Fruit fly (Drosophila melanogaster) whole organism, embryonic: ENCODE data around the gene CG42445.

ENCODE experiments used
- BEAF-32 ChIP-seq: fragments of 200-800 bp; sonication (Bioruptor generic); optimal IDR thresholded peaks from 3 replicates; lab custom pipeline; 2017; ENCODE audit warnings: missing biosample characterization, missing genetic modification characterization, mild to moderate bottlenecking, moderate library complexity, missing genetic modification reagents
- Bgb ChIP-seq: fragments of 200-800 bp; sonication (Bioruptor generic); IDR thresholded peaks from 2 replicates; pipeline ENCODE4 v1.3.6; 2022; ENCODE audit warnings: missing biosample characterization, missing genetic modification characterization; ENCODE audit not compliant: partially characterized antibody
- C15 ChIP-seq: fragments of 200-800 bp; sonication (Bioruptor generic); IDR thresholded peaks from 3 replicates; pipeline ENCODE4 v1.3.6; 2022; ENCODE audit warnings: missing biosample characterization, missing genetic modification characterization
- CG10321 ChIP-seq: fragments of 200-800 bp; sonication (Bioruptor generic); IDR thresholded peaks from 2 replicates; pipeline ENCODE4 v1.3.6; 2022; ENCODE audit warnings: missing biosample characterization, missing genetic modification characterization
- CG11398 ChIP-seq: fragments of 200-800 bp; sonication (Bioruptor generic); optimal IDR thresholded peaks from 2 replicates; lab custom pipeline; 2016; ENCODE audit warnings: missing biosample characterization, missing genetic modification characterization
- CG12155 ChIP-seq: fragments of 200-800 bp; sonication (Bioruptor generic); optimal IDR thresholded peaks from 3 replicates; lab custom pipeline; 2016; ENCODE audit warnings: missing biosample characterization, missing genetic modification characterization
- CG1233 ChIP-seq: fragments of 200-800 bp; sonication (Bioruptor generic); optimal IDR thresholded peaks from 4 replicates; lab custom pipeline; 2018; ENCODE audit warnings: missing biosample characterization, mild to moderate bottlenecking, missing genetic modification characterization
- CG13287 ChIP-seq: fragments of 200-800 bp; sonication (Bioruptor generic); IDR thresholded peaks from 2 replicates; pipeline ENCODE4 v1.3.6; 2022; ENCODE audit warnings: missing biosample characterization, missing genetic modification characterization; ENCODE audit not compliant: partially characterized antibody
- CG14710 ChIP-seq: fragments of 200-800 bp; sonication (Bioruptor generic); optimal IDR thresholded peaks from 3 replicates; lab custom pipeline; 2019; ENCODE audit warnings: missing biosample characterization, mild to moderate bottlenecking, missing genetic modification characterization, moderate library complexity
- CG1603 ChIP-seq: fragments of 200-800 bp; sonication (Bioruptor generic); optimal IDR thresholded peaks from 2 replicates; lab custom pipeline; 2019; ENCODE audit warnings: missing biosample characterization, mild to moderate bottlenecking, missing genetic modification characterization, moderate library complexity
- CG16779 ChIP-seq: fragments of 200-800 bp; sonication (Bioruptor generic); IDR thresholded peaks from 2 replicates; pipeline ENCODE4 v1.3.6; 2022; ENCODE audit warnings: missing biosample characterization, missing genetic modification characterization
- CG17568 ChIP-seq: fragments of 200-800 bp; sonication (Bioruptor generic); optimal IDR thresholded peaks from 2 replicates; lab custom pipeline; 2018; ENCODE audit warnings: missing biosample characterization, mild to moderate bottlenecking, missing genetic modification characterization, moderate library complexity
- CG18764 ChIP-seq: fragments of 200-800 bp; sonication (Bioruptor generic); optimal IDR thresholded peaks from 3 replicates; lab custom pipeline; 2016; ENCODE audit warnings: missing biosample characterization, missing genetic modification characterization
- CG2116 ChIP-seq: fragments of 200-800 bp; sonication (Bioruptor generic); optimal IDR thresholded peaks from 3 replicates; lab custom pipeline; 2018; ENCODE audit warnings: missing biosample characterization, mild to moderate bottlenecking, missing genetic modification characterization
- CG31365 ChIP-seq: fragments of 200-800 bp; sonication (Bioruptor generic); optimal IDR thresholded peaks from 2 replicates; lab custom pipeline; 2018; ENCODE audit warnings: missing biosample characterization, mild to moderate bottlenecking, missing genetic modification characterization
- CG3281 ChIP-seq: fragments of 200-800 bp; sonication (Bioruptor generic); optimal IDR thresholded peaks from 3 replicates; lab custom pipeline; 2017; ENCODE audit warnings: missing biosample characterization, mild to moderate bottlenecking, missing genetic modification characterization
- CG7987 ChIP-seq: fragments of 200-800 bp; sonication (Bioruptor generic); optimal IDR thresholded peaks from 2 replicates; lab custom pipeline; 2018; ENCODE audit warnings: missing biosample characterization, mild to moderate bottlenecking, missing genetic modification characterization, moderate library complexity
- Dll ChIP-seq: fragments of 200-800 bp; sonication (Bioruptor generic); IDR thresholded peaks from 4 replicates; pipeline ENCODE4 v1.3.6; 2022; ENCODE audit warnings: missing biosample characterization, missing genetic modification characterization; ENCODE audit not compliant: partially characterized antibody
- Doc3 ChIP-seq: fragments of 200-800 bp; sonication (Bioruptor generic); IDR thresholded peaks from 3 replicates; pipeline ENCODE4 v1.3.6; 2022; ENCODE audit warnings: missing biosample characterization, missing genetic modification characterization; ENCODE audit not compliant: partially characterized antibody
- Ets65A ChIP-seq: fragments of 200-800 bp; sonication (Bioruptor generic); peaks from one replicate; lab custom pipeline; 2016; ENCODE audit warnings: missing biosample characterization, missing genetic modification characterization
- Ets97D ChIP-seq: fragments of 200-800 bp; sonication (Bioruptor generic); optimal IDR thresholded peaks from 3 replicates; lab custom pipeline; 2016; ENCODE audit warnings: missing biosample characterization, missing genetic modification characterization
- GATAe ChIP-seq: fragments of 200-800 bp; sonication (Bioruptor generic); conservative IDR thresholded peaks from 2 replicates; pipeline ENCODE4 v1.3.6; 2022; ENCODE audit warnings: missing biosample characterization, missing genetic modification characterization
- HLHmδ ChIP-seq: fragments of 200-800 bp; sonication (Bioruptor generic); optimal IDR thresholded peaks from 2 replicates; lab custom pipeline; 2018; ENCODE audit warnings: missing biosample characterization, mild to moderate bottlenecking, missing genetic modification characterization, moderate library complexity
- MESR4 ChIP-seq: fragments of 200-800 bp; sonication (Bioruptor generic); optimal IDR thresholded peaks from 2 replicates; lab custom pipeline; 2018; ENCODE audit warnings: missing biosample characterization, mild to moderate bottlenecking, missing genetic modification characterization, moderate library complexity
- Meics ChIP-seq: fragments of 200-800 bp; sonication (Bioruptor generic); optimal IDR thresholded peaks from 2 replicates; lab custom pipeline; 2017; ENCODE audit warnings: missing biosample characterization, mild to moderate bottlenecking, missing genetic modification characterization
- Scr ChIP-seq: fragments of 200-800 bp; sonication (Bioruptor generic); IDR thresholded peaks from 2 replicates; pipeline ENCODE4 v1.3.6; 2022; ENCODE audit warnings: missing biosample characterization, missing genetic modification characterization; ENCODE audit not compliant: partially characterized antibody
- Sry-δ ChIP-seq: fragments of 200-800 bp; sonication (Bioruptor generic); optimal IDR thresholded peaks from 2 replicates; lab custom pipeline; 2016; ENCODE audit warnings: missing biosample characterization, missing genetic modification characterization
- Taf1 ChIP-seq: fragments of 200-800 bp; sonication (Bioruptor generic); IDR thresholded peaks from 2 replicates; pipeline ENCODE4 v1.3.6; 2022; ENCODE audit warnings: missing biosample characterization, missing genetic modification characterization
- amos ChIP-seq: fragments of 200-800 bp; sonication (Bioruptor generic); IDR thresholded peaks from 2 replicates; pipeline ENCODE4 v1.3.6; 2022; ENCODE audit warnings: missing biosample characterization, missing genetic modification characterization; ENCODE audit not compliant: partially characterized antibody
- aop ChIP-seq: fragments of 200-800 bp; sonication (Bioruptor generic); IDR thresholded peaks from 2 replicates; pipeline ENCODE4 v1.3.6; 2022; ENCODE audit warnings: missing biosample characterization, missing genetic modification characterization
- da ChIP-seq: fragments of 200-800 bp; sonication (Bioruptor generic); optimal IDR thresholded peaks from 2 replicates; lab custom pipeline; 2016; ENCODE audit warnings: missing biosample characterization, missing genetic modification characterization
- dan ChIP-seq: fragments of 200-800 bp; sonication (Bioruptor generic); IDR thresholded peaks from 2 replicates; pipeline ENCODE4 v1.3.6; 2022; ENCODE audit warnings: missing biosample characterization, missing genetic modification characterization
- ftz-f1 ChIP-seq: fragments of 200-800 bp; sonication (Bioruptor generic); optimal IDR thresholded peaks from 2 replicates; lab custom pipeline; 2016; ENCODE audit warnings: missing biosample characterization, missing genetic modification characterization
- gcm ChIP-seq: fragments of 200-800 bp; sonication (Bioruptor generic); optimal IDR thresholded peaks from 2 replicates; lab custom pipeline; 2019; ENCODE audit warnings: missing biosample characterization, mild to moderate bottlenecking, missing genetic modification characterization, moderate library complexity
- hb ChIP-seq: fragments of 200-800 bp; sonication (Bioruptor generic); IDR thresholded peaks from 3 replicates; pipeline ENCODE4 v1.3.6; 2022; ENCODE audit warnings: missing biosample characterization, missing genetic modification characterization; ENCODE audit not compliant: partially characterized antibody
- jing ChIP-seq: fragments of 200-800 bp; sonication (Bioruptor generic); optimal IDR thresholded peaks from 2 replicates; lab custom pipeline; 2018; ENCODE audit warnings: missing biosample characterization, mild to moderate bottlenecking, missing genetic modification characterization
- kay ChIP-seq: fragments of 200-800 bp; sonication (Bioruptor generic); optimal IDR thresholded peaks from 2 replicates; lab custom pipeline; 2016; ENCODE audit warnings: missing biosample characterization, missing genetic modification characterization
- lmd ChIP-seq: fragments of 200-800 bp; sonication (Bioruptor generic); IDR thresholded peaks from 2 replicates; pipeline ENCODE4 v1.3.6; 2022; ENCODE audit warnings: missing biosample characterization, missing genetic modification characterization
- odd ChIP-seq: fragments of 200-800 bp; sonication (Bioruptor generic); optimal IDR thresholded peaks from 2 replicates; lab custom pipeline; 2017; ENCODE audit warnings: missing biosample characterization, mild to moderate bottlenecking, missing genetic modification characterization
- pzg ChIP-seq: fragments of 200-800 bp; sonication (Bioruptor generic); optimal IDR thresholded peaks from 3 replicates; lab custom pipeline; 2018; ENCODE audit warnings: missing biosample characterization, mild to moderate bottlenecking, missing genetic modification characterization, moderate library complexity
- row ChIP-seq: fragments of 200-800 bp; sonication (Bioruptor generic); IDR thresholded peaks from 3 replicates; pipeline ENCODE4 v1.3.6; 2022; ENCODE audit warnings: missing biosample characterization, missing genetic modification characterization
- sim ChIP-seq: fragments of 200-800 bp; sonication (Bioruptor generic); IDR thresholded peaks from 2 replicates; pipeline ENCODE4 v1.3.6; 2022; ENCODE audit warnings: missing biosample characterization, missing genetic modification characterization
- sug ChIP-seq: fragments of 200-800 bp; optimal IDR thresholded peaks from 2 replicates; lab custom pipeline; 2019; ENCODE audit warnings: missing biosample characterization, mild to moderate bottlenecking, missing genetic modification characterization, moderate library complexity
- tap ChIP-seq: fragments of 200-800 bp; optimal IDR thresholded peaks from 3 replicates; lab custom pipeline; 2019; ENCODE audit warnings: missing biosample characterization, mild to moderate bottlenecking, missing genetic modification characterization, moderate library complexity
- trem ChIP-seq: fragments of 200-800 bp; optimal IDR thresholded peaks from 3 replicates; lab custom pipeline; 2019; ENCODE audit warnings: missing biosample characterization, mild to moderate bottlenecking, missing genetic modification characterization, moderate library complexity
- unc-4 ChIP-seq: fragments of 200-800 bp; sonication (Bioruptor generic); IDR thresholded peaks from 2 replicates; pipeline ENCODE4 v1.3.6; 2022; ENCODE audit warnings: missing biosample characterization, missing genetic modification characterization; ENCODE audit not compliant: partially characterized antibody
- vvl ChIP-seq: fragments of 200-800 bp; sonication (Bioruptor generic); IDR thresholded peaks from 2 replicates; pipeline ENCODE4 v1.3.6; 2022; ENCODE audit warnings: missing biosample characterization, missing genetic modification characterization
- wdn ChIP-seq: fragments of 200-800 bp; sonication (Bioruptor generic); IDR thresholded peaks from 2 replicates; pipeline ENCODE4 v1.3.6; 2022; ENCODE audit warnings: missing biosample characterization, missing genetic modification characterization
- zen2 ChIP-seq: fragments of 200-800 bp; sonication (Bioruptor generic); IDR thresholded peaks from 3 replicates; pipeline ENCODE4 v1.3.6; 2022; ENCODE audit warnings: missing biosample characterization, missing genetic modification characterization; ENCODE audit not compliant: partially characterized antibody

CG42445 gene

dm6 chr3L:8180464-8181137 lies 21.9 kb upstream of the CG42445 start, which contains the start of the genes mthl7 and Uxs (continued):
- TF ChIP-seq Doc3 (GFP tag; lab: Robert Waterston, UW) (0 out of 3 replicates have a peak, but pooled peaks have one; percentile 46), hb (GFP tag; lab: Robert Waterston, UW) (no peak), CG16779 (GFP tag; lab: Robert Waterston, UW) (no peak), amos (GFP tag; lab: Robert Waterston, UW) (peak; percentile 30; the same call in 1 of the 2 replicates), trem (tag; lab: Kevin White, UChicago) (no peak), Ets65A (GFP tag; lab: Kevin White, UChicago) (no peak), Scr (GFP tag; lab: Robert Waterston, UW) (peak; percentile 50), gcm (GFP tag; lab: Kevin White, UChicago) (no peak), row (GFP tag; lab: Robert Waterston, UW) (no peak), kay (GFP tag; lab: Kevin White, UChicago) (no peak), C15 (no peak), Dll (peak; percentile 56; the same call in 1 of the 4 replicates), CG17568 (GFP tag; lab: Kevin White, UChicago) (no peak), CG18764 (GFP tag; lab: Kevin White, UChicago) (no peak), dan (no peak), Sry-δ (GFP tag; lab: Kevin White, UChicago) (peak; percentile 24), jing (GFP tag; lab: Kevin White, UChicago) (no peak), sim (GFP tag; lab: Robert Waterston, UW) (no peak), GATAe (peak; percentile 72), Taf1 (GFP tag; lab: Robert Waterston, UW) (no peak), aop (no peak), MESR4 (GFP tag; lab: Kevin White, UChicago) (peak; percentile 41), zen2 (no peak), CG11398 (GFP tag; lab: Kevin White, UChicago) (no peak), Meics (GFP tag; lab: Kevin White, UChicago) (no peak), lmd (GFP tag; lab: Robert Waterston, UW) (no peak), CG12155 (GFP tag; lab: Kevin White, UChicago) (no peak), CG1233 (GFP tag; lab: Kevin White, UChicago) (no peak), CG2116 (GFP tag; lab: Kevin White, UChicago) (peak; percentile 25), vvl (GFP tag; lab: Robert Waterston, UW) (0 out of 2 replicates have a peak, but pooled peaks have one; percentile 10), HLHmδ (GFP tag; lab: Kevin White, UChicago) (no peak), CG3281 (GFP tag; lab: Kevin White, UChicago) (no peak), CG13287 (GFP tag; lab: Robert Waterston, UW) (peak; percentile 67), CG14710 (tag; lab: Kevin White, UChicago) (peak; percentile 4), sug (tag; lab: Kevin White, UChicago) (peak; percentile 4), CG10321 (GFP tag; lab: Robert Waterston, UW) (no peak), ftz-f1 (GFP tag; lab: Kevin White, UChicago) (no peak), odd (GFP tag; lab: Kevin White, UChicago) (no peak), Bgb (peak; percentile 40; the same call in 1 of the 2 replicates), Ets97D (GFP tag; lab: Kevin White, UChicago) (peak; percentile 16), tap (tag; lab: Kevin White, UChicago) (no peak), CG7987 (GFP tag; lab: Kevin White, UChicago) (no peak), BEAF-32 (GFP tag; lab: Kevin White, UChicago) (peak; percentile 63), unc-4 (GFP tag; lab: Robert Waterston, UW) (peak; percentile 58), CG31365 (tag; lab: Kevin White, UChicago) (no peak), pzg (GFP tag; lab: Kevin White, UChicago) (peak; percentile 70), da (GFP tag; lab: Kevin White, UChicago) (no peak), wdn (GFP tag; lab: Robert Waterston, UW) (no peak), CG1603 (tag; lab: Kevin White, UChicago) (peak; percentile 47)
